Worm (Caenorhabditis elegans): Measurements from ENCODE around the gene C14E2.11.

The C14E2.11 gene

ce11 chrX:1852636-1853035, 51.4 kb downstream of the C14E2.11 start, which contains the start of gene ceh-21:
TSS of gene ceh-21 (minus strand) at chrX:1852736.
- TF ChIP-seq nhr-76 (tag; optimal IDR thresholded peaks at IDR 0.05), result no peak
- no peak for TF ChIP-seq fos-1 (tag; optimal IDR thresholded peaks at IDR 0.05)
- no peak for TF ChIP-seq elt-3 (tag; optimal IDR thresholded peaks at IDR 0.05)
- TF ChIP-seq nhr-90 (tag; optimal IDR thresholded peaks at IDR 0.05; ENCODE audit: poor library complexity), result no peak

- TF ChIP-seq mab-9 (GFP tag; IDR thresholded peaks at IDR 0.05), result no peak
- TF ChIP-seq ceh-82 (tag; optimal IDR thresholded peaks at IDR 0.05), result peak in 2 of 3 experiments; percentile 2 to 21
- peak; percentile 59 for TF ChIP-seq lin-15B (tag; optimal IDR thresholded peaks at IDR 0.05)
- no peak for TF ChIP-seq fos-1 (tag; optimal IDR thresholded peaks at IDR 0.05)
- no peak for TF ChIP-seq C04F5.9 (tag; optimal IDR thresholded peaks at IDR 0.05)
- TF ChIP-seq fkh-4 (tag; optimal IDR thresholded peaks at IDR 0.05; ENCODE audit: borderline replicate concordance), result no peak
- TF ChIP-seq alr-1 (tag; optimal IDR thresholded peaks at IDR 0.05; ENCODE audit: borderline replicate concordance), result no peak
- no peak for TF ChIP-seq ama-1 (optimal IDR thresholded peaks at IDR 0.05)
- peak; percentile 56 for TF ChIP-seq nhr-47 (tag; optimal IDR thresholded peaks at IDR 0.05)
- TF ChIP-seq unc-98 (GFP tag; IDR thresholded peaks at IDR 0.05), result no peak
- TF ChIP-seq nhr-76 (tag; optimal IDR thresholded peaks at IDR 0.05), result no peak
- peak; percentile 31 for TF ChIP-seq nhr-90 (tag; optimal IDR thresholded peaks at IDR 0.05; ENCODE audit: poor library complexity)
- no peak for TF ChIP-seq elt-2 (tag; optimal IDR thresholded peaks at IDR 0.05)
- TF ChIP-seq mef-2 (tag; optimal IDR thresholded peaks at IDR 0.05), result no peak
- TF ChIP-seq lsy-2 (tag; optimal IDR thresholded peaks at IDR 0.05), result no peak
- TF ChIP-seq nhr-19 (GFP tag; conservative IDR thresholded peaks at IDR 0.05), result no peak
- no peak for TF ChIP-seq ceh-8 (GFP tag; optimal IDR thresholded peaks at IDR 0.05)
- no peak for TF ChIP-seq ceh-63 (GFP tag; optimal IDR thresholded peaks at IDR 0.05)
- peak; percentile 89 for TF ChIP-seq rnt-1 (tag; optimal IDR thresholded peaks at IDR 0.05)
- TF ChIP-seq egl-27 (tag; optimal IDR thresholded peaks at IDR 0.05), result no peak
- no peak for TF ChIP-seq sup-37 (GFP tag; optimal IDR thresholded peaks at IDR 0.05)
- no peak for TF ChIP-seq sox-4 (tag; optimal IDR thresholded peaks at IDR 0.05)
- TF ChIP-seq nhr-12 (tag; optimal IDR thresholded peaks at IDR 0.05), result no peak
- TF ChIP-seq jun-1 (tag; optimal IDR thresholded peaks at IDR 0.05), result peak; percentile 7
- TF ChIP-seq sptf-1 (tag; optimal IDR thresholded peaks at IDR 0.05), result no peak
- TF ChIP-seq ztf-4 (tag; optimal IDR thresholded peaks at IDR 0.05), result no peak
- no peak for TF ChIP-seq hpl-2 (GFP tag; optimal IDR thresholded peaks at IDR 0.05)
- TF ChIP-seq egl-13 (tag; optimal IDR thresholded peaks at IDR 0.05), result no peak
- TF ChIP-seq aly-2 (tag; optimal IDR thresholded peaks at IDR 0.05), result no peak
- TF ChIP-seq pax-3 (tag; optimal IDR thresholded peaks at IDR 0.05), result no peak
- no peak for TF ChIP-seq pag-3 (tag; optimal IDR thresholded peaks at IDR 0.05; ENCODE audit: borderline replicate concordance, insufficient read depth)
- no peak for TF ChIP-seq C34B4.2 (tag; optimal IDR thresholded peaks at IDR 0.05)
- TF ChIP-seq irx-1 (tag; optimal IDR thresholded peaks at IDR 0.05), result peak; percentile 17
- no peak for TF ChIP-seq elt-3 (tag; optimal IDR thresholded peaks at IDR 0.05)
- no peak for TF ChIP-seq aha-1 (tag; optimal IDR thresholded peaks at IDR 0.05)
- TF ChIP-seq lin-39 (tag; optimal IDR thresholded peaks at IDR 0.05), result no peak
- no peak for TF ChIP-seq nhr-237 (tag; optimal IDR thresholded peaks at IDR 0.05)
- no peak for TF ChIP-seq fkh-10 (GFP tag; optimal IDR thresholded peaks at IDR 0.05)
- no peak for TF ChIP-seq unc-62 (GFP tag; optimal IDR thresholded peaks at IDR 0.05)
- no peak for TF ChIP-seq unc-86 (tag; optimal IDR thresholded peaks at IDR 0.05)
- TF ChIP-seq skn-1 (tag; optimal IDR thresholded peaks at IDR 0.05), result peak; percentile 51
- TF ChIP-seq unc-30 (tag; optimal IDR thresholded peaks at IDR 0.05), result no peak
- peak; percentile 35 to 40 for TF ChIP-seq lin-35 (GFP tag; optimal IDR thresholded peaks at IDR 0.05)
- TF ChIP-seq grh-1 (GFP tag; IDR thresholded peaks at IDR 0.05), result peak; percentile 25; the same call in 1 of the 2 replicates
- TF ChIP-seq tbx-2 (tag; optimal IDR thresholded peaks at IDR 0.05), result peak; percentile 43
- TF ChIP-seq snpc-4 (tag; optimal IDR thresholded peaks at IDR 0.05), result no peak
- no peak for TF ChIP-seq pqm-1 (tag; optimal IDR thresholded peaks at IDR 0.05)
- peak; percentile 15 for TF ChIP-seq dsc-1 (tag; optimal IDR thresholded peaks at IDR 0.05)
- TF ChIP-seq xbp-1 (tag; optimal IDR thresholded peaks at IDR 0.05), result peak; percentile 16
- TF ChIP-seq lir-3 (tag; optimal IDR thresholded peaks at IDR 0.05; ENCODE audit: poor library complexity), result peak; percentile 65
These were observed 52.3 kb downstream of the C14E2.11 start, which contains the start of gene T26C11.9 for ce11 chrX:1853596-1853995. TSS of gene T26C11.9 (minus strand) at chrX:1853849.
